Worm (Caenorhabditis elegans): ENCODE data around the gene nxf-2.

DNA sequence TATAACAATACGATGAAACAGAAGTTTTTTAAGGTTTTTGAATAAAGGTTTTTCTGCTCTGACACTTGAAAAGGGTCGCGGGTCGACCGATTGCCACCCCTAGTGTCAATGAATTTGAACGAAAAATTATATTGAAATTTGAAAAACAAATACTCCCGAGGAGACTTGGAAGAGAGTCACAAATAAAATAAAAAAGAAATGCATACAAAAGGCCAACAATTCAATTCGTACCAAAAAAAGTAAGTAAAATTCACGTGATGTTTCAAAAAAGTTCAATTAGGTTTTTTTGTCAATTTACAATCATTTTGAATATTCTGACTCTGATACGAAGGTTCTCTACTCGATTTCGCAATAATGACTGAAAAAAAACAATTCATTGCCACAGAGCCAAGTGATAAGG lies 24.1 kb downstream of the nxf-2 start, which contains the start of gene C15H11.1:
- no peak for TF ChIP-seq ama-1 (optimal IDR thresholded peaks at IDR 0.05)
- no peak for TF ChIP-seq sea-1 (GFP tag; conservative IDR thresholded peaks at IDR 0.05)
- TF ChIP-seq ets-7 (tag; optimal IDR thresholded peaks at IDR 0.05), result no peak
- TF ChIP-seq hmg-4 (GFP tag; optimal IDR thresholded peaks at IDR 0.05), result no peak
- no peak for TF ChIP-seq hmbx-1 (tag; optimal IDR thresholded peaks at IDR 0.05)
- TF ChIP-seq B0310.2 (tag; optimal IDR thresholded peaks at IDR 0.05), result no peak
- TF ChIP-seq tbx-37 (GFP tag; conservative IDR thresholded peaks at IDR 0.05), result no peak
- TF ChIP-seq scrt-1 (GFP tag; IDR thresholded peaks at IDR 0.05), result no peak
- TF ChIP-seq flt-1 (GFP tag; IDR thresholded peaks at IDR 0.05), result no peak
- TF ChIP-seq tra-4 (tag; optimal IDR thresholded peaks at IDR 0.05), result no peak
- no peak for TF ChIP-seq tbx-11 (GFP tag; IDR thresholded peaks at IDR 0.05)
- TF ChIP-seq ceh-36 (tag; optimal IDR thresholded peaks at IDR 0.05), result no peak
